Worm (Caenorhabditis elegans): ENCODE measurements around the gene tebp-2.

DNA sequence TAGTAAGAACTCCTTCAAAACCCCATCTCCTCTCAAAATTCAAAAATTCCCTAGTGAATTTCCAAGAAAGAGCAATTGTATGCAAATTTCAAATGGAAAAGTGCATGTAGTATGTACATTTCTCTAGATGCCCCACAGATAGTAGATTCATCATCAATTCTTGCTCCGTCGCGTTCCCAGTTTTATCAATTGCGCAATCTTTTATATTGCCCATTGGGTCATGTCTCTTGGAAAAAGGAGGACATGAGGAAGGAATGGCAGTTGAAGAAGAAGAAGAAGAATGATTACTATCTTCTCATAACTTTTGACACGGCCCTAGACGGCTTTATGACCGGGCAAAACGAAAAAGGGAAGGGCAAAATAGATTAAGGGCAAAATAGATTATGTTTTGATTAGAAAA is 34.8 kb upstream of the tebp-2 start:
- TF ChIP-seq nhr-11 (tag; optimal IDR thresholded peaks at IDR 0.05) (no peak), unc-62 (GFP tag; optimal IDR thresholded peaks at IDR 0.05) (no peak), fos-1 (tag; optimal IDR thresholded peaks at IDR 0.05) (no peak), lin-13 (GFP tag; optimal IDR thresholded peaks at IDR 0.05) (no peak), mdl-1 (tag; optimal IDR thresholded peaks at IDR 0.05) (no peak), nhr-6 (tag; optimal IDR thresholded peaks at IDR 0.05) (no peak), sem-4 (tag; optimal IDR thresholded peaks at IDR 0.05) (no peak), nhr-23 (tag; optimal IDR thresholded peaks at IDR 0.05) (no peak)
